Fruit fly (Drosophila melanogaster) Kc167 (cell line): Measurements from ENCODE around the gene CG8562.

Experiments used
- Sin3A ChIP-seq: fragments of >200 bp; optimal IDR thresholded peaks from 2 replicates; lab custom pipeline; 2018; ENCODE audit warnings: missing external identifiers
- h ChIP-seq: fragments of >200 bp; optimal IDR thresholded peaks from 3 replicates; lab custom pipeline; 2018; ENCODE audit warnings: missing external identifiers
- insv ChIP-seq: fragments of >200 bp; optimal IDR thresholded peaks from 3 replicates; lab custom pipeline; 2018; ENCODE audit warnings: missing external identifiers
- psq ChIP-seq: fragments of >200 bp; optimal IDR thresholded peaks from 2 replicates; lab custom pipeline; 2017; ENCODE audit warnings: missing external identifiers

- no peak for TF ChIP-seq h (lab: Kevin White, UChicago)
- no peak for TF ChIP-seq psq
- TF ChIP-seq Sin3A (lab: Kevin White, UChicago) = no peak
- no peak for TF ChIP-seq insv (lab: Kevin White, UChicago)
Observed at dm6 chr3L:7439305-7439704, 41.2 kb downstream of the CG8562 start, which contains the start of gene sphinx1.
